Worm (Caenorhabditis elegans): ENCODE results near the gene ugt-16.

ugt-16 gene

ce11 chrV:12787026-12787425 lies 37.8 kb upstream of the ugt-16 start, which contains the start of gene fkb-4:
fkb-4 (minus strand) TSS chrV:12787126.
- TF ChIP-seq eyg-1 (tag; optimal IDR thresholded peaks at IDR 0.05) = no peak
- no peak for TF ChIP-seq hlh-8 (tag; optimal IDR thresholded peaks at IDR 0.05)
- TF ChIP-seq ceh-19 (GFP tag; optimal IDR thresholded peaks at IDR 0.05) = no peak
- TF ChIP-seq odd-2 (tag; optimal IDR thresholded peaks at IDR 0.05) = no peak
- no peak for TF ChIP-seq fkh-6 (tag; optimal IDR thresholded peaks at IDR 0.05)
- TF ChIP-seq sox-2 (GFP tag; IDR thresholded peaks at IDR 0.05) = no peak
- TF ChIP-seq ama-1 (optimal IDR thresholded peaks at IDR 0.05) = no peak
- TF ChIP-seq madf-2 (tag; optimal IDR thresholded peaks at IDR 0.05) = no peak
- TF ChIP-seq ets-4 (tag; optimal IDR thresholded peaks at IDR 0.05) = no peak
- TF ChIP-seq ceh-2 (tag; optimal IDR thresholded peaks at IDR 0.05) = no peak
- no peak for TF ChIP-seq ztf-16 (tag; optimal IDR thresholded peaks at IDR 0.05)
- TF ChIP-seq rnt-1 (tag; optimal IDR thresholded peaks at IDR 0.05) = no peak
- TF ChIP-seq ttx-3 (tag; optimal IDR thresholded peaks at IDR 0.05) = no peak
- TF ChIP-seq syd-9 (tag; optimal IDR thresholded peaks at IDR 0.05) = no peak
- TF ChIP-seq unc-55 (GFP tag; optimal IDR thresholded peaks at IDR 0.05) = no peak
- TF ChIP-seq K02D7.2 (tag; optimal IDR thresholded peaks at IDR 0.05) = no peak
- TF ChIP-seq sdc-2 (tag; optimal IDR thresholded peaks at IDR 0.05) = no peak
- TF ChIP-seq lim-6 (tag; optimal IDR thresholded peaks at IDR 0.05) = no peak
- TF ChIP-seq pag-3 (tag; optimal IDR thresholded peaks at IDR 0.05; ENCODE audit: borderline replicate concordance) = no peak
- no peak for TF ChIP-seq ceh-24 (tag; optimal IDR thresholded peaks at IDR 0.05)

DNA sequence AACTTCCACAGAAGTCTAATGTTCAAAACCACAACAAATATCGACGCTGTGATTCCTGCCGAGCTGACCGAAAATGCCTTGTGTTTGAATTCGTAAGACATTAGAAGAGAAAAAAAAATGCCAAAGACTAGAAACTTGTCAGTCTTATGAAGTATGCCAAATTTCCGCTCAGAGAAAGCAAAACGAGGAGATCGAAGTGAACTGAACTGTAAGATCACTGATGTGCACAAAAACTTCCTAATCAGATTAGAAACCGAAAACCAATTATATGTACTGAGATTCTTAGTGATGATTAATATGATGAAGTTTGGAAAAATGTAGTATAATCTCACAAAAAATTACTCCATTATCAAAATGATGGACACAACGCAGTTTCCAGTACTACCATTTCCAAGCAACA lies 36.4 kb upstream of the ugt-16 start, which contains the start of gene srbc-44:
srbc-44 (minus strand) TSS at position 101 of the 400 bp plus-strand sequence.
- TF ChIP-seq Y22D7AL.16 (tag; optimal IDR thresholded peaks at IDR 0.05) = no peak
- TF ChIP-seq K09A11.1 (tag; optimal IDR thresholded peaks at IDR 0.05; ENCODE audit: insufficient read depth) = no peak
- no peak for TF ChIP-seq ceh-34 (tag; optimal IDR thresholded peaks at IDR 0.05)
- TF ChIP-seq ahr-1 (tag; optimal IDR thresholded peaks at IDR 0.05) = no peak
- no peak for TF ChIP-seq C08G9.2 (tag; optimal IDR thresholded peaks at IDR 0.05)
- no peak for TF ChIP-seq pros-1 (tag; optimal IDR thresholded peaks at IDR 0.05)
- TF ChIP-seq unc-42 (tag; optimal IDR thresholded peaks at IDR 0.05) = no peak
- TF ChIP-seq eyg-1 (tag; optimal IDR thresholded peaks at IDR 0.05) = no peak
- TF ChIP-seq dmd-4 (tag; optimal IDR thresholded peaks at IDR 0.05; ENCODE audit: borderline replicate concordance) = no peak
- no peak for TF ChIP-seq pag-3 (tag; optimal IDR thresholded peaks at IDR 0.05; ENCODE audit: borderline replicate concordance)
- no peak for TF ChIP-seq ets-4 (tag; optimal IDR thresholded peaks at IDR 0.05)

DNA sequence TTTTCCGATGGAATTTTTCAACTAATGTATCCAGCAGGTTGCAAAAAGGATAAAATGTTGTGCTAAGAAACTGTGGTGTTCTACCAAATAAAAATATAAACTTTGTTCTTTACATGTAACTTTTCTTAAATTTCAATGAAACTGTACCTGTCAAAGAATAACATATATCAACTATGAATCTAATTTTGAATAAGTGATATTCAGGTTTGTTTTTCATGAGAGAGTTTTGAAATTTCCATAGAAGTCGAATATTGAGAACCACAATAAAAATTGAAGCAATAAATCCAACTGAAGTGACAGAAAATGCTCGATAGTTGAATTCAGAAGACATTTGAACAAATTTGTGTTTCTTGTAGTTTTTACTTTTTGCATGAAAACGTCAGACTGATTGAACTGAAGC lies 34.6 kb upstream of the ugt-16 start, which contains the start of gene srbc-43:
srbc-43 (minus strand) TSS at position 331 of the 400 bp plus-strand sequence.
- TF ChIP-seq ets-4 (tag; optimal IDR thresholded peaks at IDR 0.05) = no peak
- TF ChIP-seq ceh-31 (tag; optimal IDR thresholded peaks at IDR 0.05) = no peak
- TF ChIP-seq ama-1 (optimal IDR thresholded peaks at IDR 0.05) = no peak
- TF ChIP-seq nfya-1 (tag; optimal IDR thresholded peaks at IDR 0.05) = no peak

ce11 chrV:12792752-12793151 lies 32.1 kb upstream of the ugt-16 start, which contains the start of gene ugt-5:
ugt-5 (minus strand) TSS chrV:12792965.
- TF ChIP-seq fkh-10 (GFP tag; optimal IDR thresholded peaks at IDR 0.05) (no peak), sox-2 (GFP tag; IDR thresholded peaks at IDR 0.05) (no peak), madf-2 (tag; optimal IDR thresholded peaks at IDR 0.05) (no peak), C08G9.2 (tag; optimal IDR thresholded peaks at IDR 0.05) (no peak), ets-4 (tag; optimal IDR thresholded peaks at IDR 0.05) (no peak), sox-4 (tag; optimal IDR thresholded peaks at IDR 0.05) (no peak), nhr-232 (tag; optimal IDR thresholded peaks at IDR 0.05) (no peak), fkh-6 (tag; optimal IDR thresholded peaks at IDR 0.05) (no peak), ztf-16 (tag; optimal IDR thresholded peaks at IDR 0.05) (no peak), hlh-8 (tag; optimal IDR thresholded peaks at IDR 0.05) (no peak)

- TF ChIP-seq elt-2 (tag; optimal IDR thresholded peaks at IDR 0.05) = peak; percentile 21
- no peak for TF ChIP-seq ceh-14 (tag; optimal IDR thresholded peaks at IDR 0.05)
Observed at ce11 chrV:12795196-12795595, 29.6 kb upstream of the ugt-16 start, which contains the start of gene ugt-4. ugt-4 (minus strand) TSS chrV:12795336.

All from whole organism, late embryonic.